Worm (Caenorhabditis elegans): ENCODE data around the gene npl-4.2.

The npl-4.2 gene

DNA sequence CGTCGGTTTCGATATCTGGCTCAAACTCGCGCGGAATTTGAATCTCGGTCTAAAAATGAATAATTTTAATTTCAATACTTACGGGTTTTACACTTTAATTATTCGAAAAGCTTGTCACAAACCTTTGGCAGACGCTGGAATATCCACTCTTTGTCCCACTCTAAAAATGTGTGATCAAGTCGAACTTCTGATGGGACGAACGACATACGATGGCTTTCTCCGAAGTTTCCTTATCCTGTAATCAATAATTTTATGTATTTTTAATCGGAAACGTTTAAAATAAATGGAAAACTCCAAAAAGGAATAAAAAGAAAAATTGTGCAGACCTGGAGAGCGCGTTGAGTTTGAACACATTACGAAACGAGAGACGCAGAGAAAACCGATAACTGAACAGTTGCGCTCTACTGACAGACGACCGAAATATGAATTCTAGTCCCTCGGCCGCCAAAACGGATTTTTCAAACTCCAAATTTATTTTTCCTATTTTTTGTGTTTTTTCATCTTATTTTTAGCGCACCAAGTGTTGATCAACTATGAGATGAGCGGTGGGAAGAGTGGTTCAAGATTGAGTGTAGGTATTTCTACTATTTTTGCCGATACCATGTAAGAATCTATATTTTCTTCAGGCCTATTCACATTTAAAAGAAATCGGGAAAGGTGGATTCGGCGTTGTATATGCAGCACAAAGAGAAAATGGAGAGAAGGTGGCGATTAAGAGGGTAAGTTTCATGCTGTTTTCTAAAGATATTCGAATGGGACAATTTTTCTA, 26.7 kb downstream of the npl-4.2 start, which contains the start of the genes sam-4, F59E12.17 and zyg-1:
Gene sam-4, minus strand, starts transcription at position 51 of the 769 bp plus-strand sequence.
Gene F59E12.17, minus strand, starts transcription at position 235 of the 769 bp plus-strand sequence.
Gene zyg-1, plus strand, starts transcription at position 513 of the 769 bp plus-strand sequence.
- TF ChIP-seq F23B12.7 (tag; optimal IDR thresholded peaks at IDR 0.05; ENCODE audit: insufficient read depth) (peak; percentile 83), xnd-1 (tag; optimal IDR thresholded peaks at IDR 0.05) (peak; percentile 1), Y95B8A.8 (GFP tag; IDR thresholded peaks at IDR 0.05) (0 out of 2 replicates have a peak, but pooled peaks have one; percentile 42), ccch-3 (GFP tag; optimal IDR thresholded peaks at IDR 0.05) (no peak), pbrm-1 (GFP tag; IDR thresholded peaks at IDR 0.05) (peak; percentile 21; the same call in 1 of the 2 replicates), snpc-4 (GFP tag; optimal IDR thresholded peaks at IDR 0.05) (no peak), snpc-4 (tag; optimal IDR thresholded peaks at IDR 0.05) (peak; percentile 13 to 46 (median 32)), attf-3 (GFP tag; conservative IDR thresholded peaks at IDR 0.05) (peak; percentile 53), aptf-2 (GFP tag; conservative IDR thresholded peaks at IDR 0.05) (peak; percentile 52; the same call in 1 of the 2 replicates), K12H6.12 (tag; optimal IDR thresholded peaks at IDR 0.05) (peak; percentile 31), let-526 (GFP tag; IDR thresholded peaks at IDR 0.05) (0 out of 2 replicates have a peak, but pooled peaks have one; percentile 35), snpc-3.4 (tag; optimal IDR thresholded peaks at IDR 0.05) (peak; percentile 74), nfyb-1 (GFP tag; IDR thresholded peaks at IDR 0.05) (peak; percentile 38; the same call in 1 of the 2 replicates), F22D6.2 (tag; optimal IDR thresholded peaks at IDR 0.05) (no peak), egl-44 (GFP tag; IDR thresholded peaks at IDR 0.05) (0 out of 2 replicates have a peak, but pooled peaks have one; percentile 23), hmg-1.2 (GFP tag; IDR thresholded peaks at IDR 0.05) (peak; percentile 82), bed-2 (GFP tag; IDR thresholded peaks at IDR 0.05) (no peak), madf-3 (GFP tag; IDR thresholded peaks at IDR 0.05) (peak; percentile 67; the same call in 1 of the 2 replicates), mcd-1 (GFP tag; IDR thresholded peaks at IDR 0.05) (peak; percentile 85), aptf-3 (GFP tag; IDR thresholded peaks at IDR 0.05) (no peak), ceh-79 (tag; optimal IDR thresholded peaks at IDR 0.05) (no peak), hlh-26 (GFP tag; conservative IDR thresholded peaks at IDR 0.05) (no peak), nfya-1 (tag; optimal IDR thresholded peaks at IDR 0.05; ENCODE audit: borderline replicate concordance, insufficient read depth) (no peak), madf-6 (GFP tag; IDR thresholded peaks at IDR 0.05) (peak; percentile 71), ama-1 (optimal IDR thresholded peaks at IDR 0.05) (no peak), ama-1 (GFP tag; optimal IDR thresholded peaks at IDR 0.05) (no peak), F39B2.1 (GFP tag; IDR thresholded peaks at IDR 0.05) (no peak), Y53F4B.3 (GFP tag; IDR thresholded peaks at IDR 0.05) (no peak), rcor-1 (GFP tag; IDR thresholded peaks at IDR 0.05) (peak; percentile 13; the same call in 1 of the 2 replicates), hmg-20 (GFP tag; IDR thresholded peaks at IDR 0.05) (no peak), lir-1 (GFP tag; conservative IDR thresholded peaks at IDR 0.05) (0 out of 2 replicates have a peak, but pooled peaks have one; percentile 8), bed-1 (GFP tag; IDR thresholded peaks at IDR 0.05) (no peak), lin-35 (GFP tag; optimal IDR thresholded peaks at IDR 0.05) (peak in 1 of 3 experiments; percentile 64), ceh-100 (GFP tag; IDR thresholded peaks at IDR 0.05) (peak; percentile 22; the same call in 1 of the 2 replicates), tbx-9 (tag; optimal IDR thresholded peaks at IDR 0.05; ENCODE audit: borderline replicate concordance) (no peak), unc-130 (GFP tag; optimal IDR thresholded peaks at IDR 0.05) (peak; percentile 67), lsl-1 (GFP tag; optimal IDR thresholded peaks at IDR 0.05) (peak; percentile 63), ztf-3 (GFP tag; optimal IDR thresholded peaks at IDR 0.05) (no peak), sptf-2 (GFP tag; optimal IDR thresholded peaks at IDR 0.05) (no peak), ceh-91 (GFP tag; IDR thresholded peaks at IDR 0.05) (peak; percentile 58; the same call in 1 of the 2 replicates), atf-7 (tag; optimal IDR thresholded peaks at IDR 0.05) (no peak), B0019.2 (GFP tag; conservative IDR thresholded peaks at IDR 0.05) (peak; percentile 73), nhr-80 (tag; optimal IDR thresholded peaks at IDR 0.05) (peak; percentile 4), ceh-27 (GFP tag; optimal IDR thresholded peaks at IDR 0.05) (peak; percentile 64), tbp1 (GFP tag; optimal IDR thresholded peaks at IDR 0.05) (peak; percentile 48), Y67H2A.10 (GFP tag; conservative IDR thresholded peaks at IDR 0.05) (no peak), C17E4.6 (GFP tag; IDR thresholded peaks at IDR 0.05) (no peak)

Measured in whole organism, young adult.